Worm (Caenorhabditis elegans) whole organism, L3 larva: ENCODE data around the gene hsp-3.

Source experiments
- R02D3.7 ChIP-seq: fragments of 150-350 bp; optimal IDR thresholded peaks from 2 replicates; lab custom pipeline; 2014; ENCODE audit warnings: missing biosample characterization, missing genetic modification characterization
- ZK546.5 ChIP-seq: sonication (generic microtip); optimal IDR thresholded peaks from 2 replicates; lab custom pipeline; 2017; ENCODE audit warnings: missing biosample characterization, missing genetic modification characterization
- ama-1 ChIP-seq: fragments of 150-350 bp; optimal IDR thresholded peaks from 2 replicates; lab custom pipeline; 2018
- egl-27 ChIP-seq: sonication (generic microtip); optimal IDR thresholded peaks from 4 replicates; lab custom pipeline; 2017; ENCODE audit warnings: missing biosample characterization, missing genetic modification reagents, missing genetic modification characterization
- fkh-10 ChIP-seq: sonication (generic microtip); optimal IDR thresholded peaks from 2 replicates; lab custom pipeline; 2017; ENCODE audit warnings: missing biosample characterization, missing genetic modification reagents, missing genetic modification characterization
- nfya-1 ChIP-seq: sonication (generic microtip); optimal IDR thresholded peaks from 2 replicates; lab custom pipeline; 2017; ENCODE audit warnings: missing genetic modification characterization, mild to moderate bottlenecking, missing compliant biosample characterization, antibody characterized with exemption, moderate library complexity; ENCODE audit not compliant: insufficient read depth
- nhr-11 ChIP-seq: fragments of 150-350 bp; optimal IDR thresholded peaks from 2 replicates; lab custom pipeline; 2014; ENCODE audit warnings: missing biosample characterization, missing genetic modification characterization
- nhr-237 ChIP-seq: fragments of 150-350 bp; optimal IDR thresholded peaks from 2 replicates; lab custom pipeline; 2014; ENCODE audit warnings: missing biosample characterization, missing genetic modification characterization
- skn-1 ChIP-seq: fragments of 150-350 bp; optimal IDR thresholded peaks from 2 replicates; lab custom pipeline; 2014; ENCODE audit warnings: missing biosample characterization, missing genetic modification characterization
- snpc-4 ChIP-seq: fragments of 150-350 bp; optimal IDR thresholded peaks from 2 replicates; lab custom pipeline; 2014; ENCODE audit warnings: missing biosample characterization, missing genetic modification characterization
- ztf-4 ChIP-seq: fragments of 150-350 bp; optimal IDR thresholded peaks from 2 replicates; lab custom pipeline; 2014; ENCODE audit warnings: missing biosample characterization, missing genetic modification characterization

- no peak for TF ChIP-seq nhr-11 (tag; lab: Kevin White, UChicago)
- no peak for TF ChIP-seq snpc-4 (tag; lab: Kevin White, UChicago)
- no peak for TF ChIP-seq ztf-4 (tag; lab: Kevin White, UChicago)
- TF ChIP-seq skn-1 = no peak
- TF ChIP-seq nfya-1 = no peak
- TF ChIP-seq fkh-10 = no peak
- no peak for TF ChIP-seq nhr-237 (tag; lab: Kevin White, UChicago)
- no peak for TF ChIP-seq ZK546.5 (tag; lab: Kevin White, UChicago)
- TF ChIP-seq egl-27 (tag; lab: Kevin White, UChicago) = no peak
- no peak for TF ChIP-seq ama-1 (lab: Kevin White, UChicago)
- TF ChIP-seq R02D3.7 = no peak
These were observed 29.4 kb upstream of the hsp-3 start for ce11 chrX:6121279-6121678.
